Fruit fly (Drosophila melanogaster) whole organism, embryonic: ENCODE data around the gene CG6005.

Source experiments
- Abd-B ChIP-seq: fragments of 200-800 bp; sonication (Bioruptor generic); optimal IDR thresholded peaks from 2 replicates; lab custom pipeline; 2018; ENCODE audit warnings: missing biosample characterization, mild to moderate bottlenecking, missing genetic modification characterization, moderate library complexity
- Bgb ChIP-seq: fragments of 200-800 bp; sonication (Bioruptor generic); IDR thresholded peaks from 2 replicates; pipeline ENCODE4 v1.3.6; 2022; ENCODE audit warnings: missing biosample characterization, missing genetic modification characterization; ENCODE audit not compliant: partially characterized antibody
- BtbVII ChIP-seq: fragments of 200-800 bp; sonication (Bioruptor generic); optimal IDR thresholded peaks from 3 replicates; lab custom pipeline; 2017; ENCODE audit warnings: missing biosample characterization, mild to moderate bottlenecking, missing genetic modification characterization
- CG10654 ChIP-seq: fragments of 200-800 bp; sonication (Bioruptor generic); optimal IDR thresholded peaks from 2 replicates; lab custom pipeline; 2016; ENCODE audit warnings: missing biosample characterization, missing genetic modification characterization
- CG11456 ChIP-seq: fragments of 200-800 bp; sonication (Bioruptor generic); IDR thresholded peaks from 3 replicates; pipeline ENCODE4 v1.3.6; 2022; ENCODE audit warnings: missing biosample characterization, missing genetic modification characterization
- CG11723 ChIP-seq: fragments of 200-800 bp; sonication (Bioruptor generic); optimal IDR thresholded peaks from 2 replicates; lab custom pipeline; 2017; ENCODE audit warnings: missing biosample characterization, mild to moderate bottlenecking, missing genetic modification characterization
- CG13123 ChIP-seq: fragments of 200-800 bp; sonication (Bioruptor generic); optimal IDR thresholded peaks from 2 replicates; lab custom pipeline; 2016; ENCODE audit warnings: missing biosample characterization, missing genetic modification characterization
- CG13624 ChIP-seq: fragments of 200-800 bp; sonication (Bioruptor generic); optimal IDR thresholded peaks from 2 replicates; lab custom pipeline; 2016; ENCODE audit warnings: missing biosample characterization, missing genetic modification characterization
- CG14441 ChIP-seq: fragments of 200-800 bp; sonication (Bioruptor generic); IDR thresholded peaks from 2 replicates; pipeline ENCODE4 v1.3.6; 2022; ENCODE audit warnings: missing biosample characterization, missing genetic modification characterization
- CG1792 ChIP-seq: fragments of 200-800 bp; sonication (Bioruptor generic); optimal IDR thresholded peaks from 2 replicates; lab custom pipeline; 2016; ENCODE audit warnings: missing biosample characterization, missing genetic modification characterization
- CG18599 ChIP-seq: fragments of 200-800 bp; sonication (Bioruptor generic); optimal IDR thresholded peaks from 3 replicates; lab custom pipeline; 2017; ENCODE audit warnings: missing biosample characterization, missing genetic modification characterization, mild to moderate bottlenecking, moderate library complexity, missing genetic modification reagents
- CG18619 ChIP-seq: fragments of 200-800 bp; sonication (Bioruptor generic); optimal IDR thresholded peaks from 3 replicates; lab custom pipeline; 2017; ENCODE audit warnings: missing biosample characterization, mild to moderate bottlenecking, missing genetic modification characterization
- CG2116 ChIP-seq: fragments of 200-800 bp; sonication (Bioruptor generic); optimal IDR thresholded peaks from 3 replicates; lab custom pipeline; 2018; ENCODE audit warnings: missing biosample characterization, mild to moderate bottlenecking, missing genetic modification characterization
- CG3065 ChIP-seq: fragments of 200-800 bp; sonication (Bioruptor generic); optimal IDR thresholded peaks from 2 replicates; lab custom pipeline; 2016; ENCODE audit warnings: missing biosample characterization, missing genetic modification characterization
- CG31224 ChIP-seq: fragments of 200-800 bp; sonication (Bioruptor generic); IDR thresholded peaks from 2 replicates; pipeline ENCODE4 v1.3.6; 2022; ENCODE audit warnings: missing biosample characterization, missing genetic modification characterization
- CG3995 ChIP-seq: fragments of 200-800 bp; sonication (Bioruptor generic); optimal IDR thresholded peaks from 3 replicates; lab custom pipeline; 2016; ENCODE audit warnings: missing biosample characterization, missing genetic modification characterization
- CG6272 ChIP-seq: fragments of 200-800 bp; sonication (Bioruptor generic); IDR thresholded peaks from 2 replicates; pipeline ENCODE4 v1.3.6; 2022; ENCODE audit warnings: missing biosample characterization, missing genetic modification characterization
- CG9932 ChIP-seq: fragments of 200-800 bp; sonication (Bioruptor generic); IDR thresholded peaks from 2 replicates; pipeline ENCODE4 v1.3.6; 2022; ENCODE audit warnings: missing biosample characterization, missing genetic modification characterization
- D19A ChIP-seq: fragments of 200-800 bp; optimal IDR thresholded peaks from 3 replicates; lab custom pipeline; 2019; ENCODE audit warnings: missing biosample characterization, mild to moderate bottlenecking, missing genetic modification characterization, moderate library complexity
- Dek ChIP-seq: fragments of 200-800 bp; sonication (Bioruptor generic); optimal IDR thresholded peaks from 3 replicates; lab custom pipeline; 2019; ENCODE audit warnings: missing biosample characterization, mild to moderate bottlenecking, missing genetic modification characterization, moderate library complexity
- Dref ChIP-seq: fragments of 200-800 bp; sonication (Bioruptor generic); IDR thresholded peaks from 2 replicates; pipeline ENCODE4 v1.3.6; 2022; ENCODE audit warnings: missing biosample characterization, missing genetic modification characterization
- HLH3B ChIP-seq: fragments of 200-800 bp; sonication (Bioruptor generic); IDR thresholded peaks from 2 replicates; pipeline ENCODE4 v1.3.6; 2022; ENCODE audit warnings: missing biosample characterization, missing genetic modification characterization
- Hmx ChIP-seq: fragments of 200-800 bp; sonication (Bioruptor generic); optimal IDR thresholded peaks from 2 replicates; lab custom pipeline; 2016; ENCODE audit warnings: missing biosample characterization, missing genetic modification characterization
- Hr39 ChIP-seq: fragments of >200 bp; optimal IDR thresholded peaks from 2 replicates; lab custom pipeline; 2017
- Lhr ChIP-seq: fragments of 200-800 bp; sonication (Bioruptor generic); optimal IDR thresholded peaks from 3 replicates; lab custom pipeline; 2017; ENCODE audit warnings: mild to moderate bottlenecking, missing biosample characterization, missing genetic modification reagents, missing genetic modification characterization
- Poxn ChIP-seq: fragments of 200-800 bp; sonication (Bioruptor generic); IDR thresholded peaks from 2 replicates; pipeline ENCODE4 v1.3.6; 2022; ENCODE audit warnings: missing biosample characterization, missing genetic modification characterization
- Tbp ChIP-seq: fragments of >200 bp; optimal IDR thresholded peaks from 2 replicates; lab custom pipeline; 2018; ENCODE audit warnings: missing biosample characterization, missing genetic modification characterization
- ash1 ChIP-seq: fragments of 200-800 bp; sonication (Bioruptor generic); optimal IDR thresholded peaks from 2 replicates; lab custom pipeline; 2018; ENCODE audit warnings: missing biosample characterization, mild to moderate bottlenecking, missing genetic modification characterization
- bbx ChIP-seq: fragments of 200-800 bp; sonication (Bioruptor generic); IDR thresholded peaks from 2 replicates; pipeline ENCODE4 v1.3.6; 2022; ENCODE audit warnings: missing biosample characterization, missing genetic modification characterization; ENCODE audit not compliant: partially characterized antibody
- cato ChIP-seq: fragments of 200-800 bp; sonication (Bioruptor generic); optimal IDR thresholded peaks from 2 replicates; lab custom pipeline; 2016; ENCODE audit warnings: missing biosample characterization, missing genetic modification characterization, borderline replicate concordance
- crp ChIP-seq, 2 experiments: fragments of 200-800 bp; sonication (Bioruptor generic); optimal IDR thresholded peaks; 2 replicates in 1 of 2; 3 replicates in 1 of 2; lab custom pipeline; 2017; ENCODE audit warnings: missing biosample characterization in 2 of 2, missing genetic modification characterization in 2 of 2, mild to moderate bottlenecking in 1 of 2, moderate library complexity in 1 of 2
- cwo ChIP-seq: fragments of 200-800 bp; sonication (Bioruptor generic); optimal IDR thresholded peaks from 3 replicates; lab custom pipeline; 2017; ENCODE audit warnings: missing biosample characterization, missing genetic modification characterization, mild to moderate bottlenecking, moderate library complexity, missing genetic modification reagents
- dpn ChIP-seq, 2 experiments: fragments of 200-800 bp; sonication (Bioruptor generic); optimal IDR thresholded peaks; 3 replicates each; lab custom pipeline; 2016; ENCODE audit warnings: missing biosample characterization in 2 of 2, missing genetic modification characterization in 2 of 2
- gfzf ChIP-seq: fragments of 200-800 bp; sonication (Bioruptor generic); optimal IDR thresholded peaks from 2 replicates; lab custom pipeline; 2016; ENCODE audit warnings: missing biosample characterization, mild to moderate bottlenecking, missing genetic modification characterization, moderate library complexity
- gt ChIP-seq: fragments of 200-800 bp; sonication (Bioruptor generic); IDR thresholded peaks from 2 replicates; pipeline ENCODE4 v1.3.6; 2022; ENCODE audit warnings: missing biosample characterization, missing genetic modification characterization
- hb ChIP-seq: fragments of 200-800 bp; sonication (Bioruptor generic); IDR thresholded peaks from 3 replicates; pipeline ENCODE4 v1.3.6; 2022; ENCODE audit warnings: missing biosample characterization, missing genetic modification characterization; ENCODE audit not compliant: partially characterized antibody
- hth ChIP-seq: fragments of >200 bp; optimal IDR thresholded peaks from 2 replicates; lab custom pipeline; 2017; ENCODE audit warnings: inconsistent platforms
- mam ChIP-seq: fragments of 200-800 bp; sonication (Bioruptor generic); optimal IDR thresholded peaks from 3 replicates; lab custom pipeline; 2016; ENCODE audit warnings: missing biosample characterization, missing genetic modification characterization
- nerfin-2 ChIP-seq: fragments of 200-800 bp; sonication (Bioruptor generic); IDR thresholded peaks from 2 replicates; pipeline ENCODE4 v1.3.6; 2022; ENCODE audit warnings: missing biosample characterization, missing genetic modification characterization; ENCODE audit not compliant: partially characterized antibody
- peb ChIP-seq: fragments of 200-800 bp; sonication (Bioruptor generic); IDR thresholded peaks from 2 replicates; pipeline ENCODE4 v1.3.6; 2022; ENCODE audit warnings: missing biosample characterization, missing genetic modification characterization
- phol ChIP-seq: fragments of 200-800 bp; sonication (Bioruptor generic); optimal IDR thresholded peaks from 3 replicates; lab custom pipeline; 2018; ENCODE audit warnings: missing biosample characterization, mild to moderate bottlenecking, missing genetic modification characterization, moderate library complexity
- prd ChIP-seq, 3 experiments: fragments of >200 bp in 2 of 3; fragments of 200-800 bp in 1 of 3; sonication (Bioruptor generic) in 1 of 3; optimal IDR thresholded peaks in 2 of 3; IDR thresholded peaks in 1 of 3; 2 replicates in 2 of 3; 3 replicates in 1 of 3; pipeline versions ENCODE4 v1.3.6 to Lab custom; 2017 to 2022; ENCODE audit warnings: missing biosample characterization in 1 of 3, missing genetic modification characterization in 1 of 3
- repo ChIP-seq: fragments of 200-800 bp; sonication (Bioruptor generic); optimal IDR thresholded peaks from 2 replicates; lab custom pipeline; 2016; ENCODE audit warnings: missing biosample characterization, missing genetic modification characterization
- row ChIP-seq: fragments of 200-800 bp; sonication (Bioruptor generic); IDR thresholded peaks from 3 replicates; pipeline ENCODE4 v1.3.6; 2022; ENCODE audit warnings: missing biosample characterization, missing genetic modification characterization
- seq ChIP-seq: fragments of 200-800 bp; sonication (Bioruptor generic); IDR thresholded peaks from 2 replicates; pipeline ENCODE4 v1.3.6; 2022; ENCODE audit warnings: missing biosample characterization, missing genetic modification characterization
- trem ChIP-seq: fragments of 200-800 bp; optimal IDR thresholded peaks from 3 replicates; lab custom pipeline; 2019; ENCODE audit warnings: missing biosample characterization, mild to moderate bottlenecking, missing genetic modification characterization, moderate library complexity
- zf30C ChIP-seq: fragments of 200-800 bp; sonication (Bioruptor generic); optimal IDR thresholded peaks from 3 replicates; lab custom pipeline; 2018; ENCODE audit warnings: missing biosample characterization, mild to moderate bottlenecking, missing genetic modification characterization
- zfh2 ChIP-seq: fragments of 200-800 bp; sonication (Bioruptor generic); optimal IDR thresholded peaks from 2 replicates; lab custom pipeline; 2016; ENCODE audit warnings: missing biosample characterization, missing genetic modification characterization

Gene CG6005

DNA sequence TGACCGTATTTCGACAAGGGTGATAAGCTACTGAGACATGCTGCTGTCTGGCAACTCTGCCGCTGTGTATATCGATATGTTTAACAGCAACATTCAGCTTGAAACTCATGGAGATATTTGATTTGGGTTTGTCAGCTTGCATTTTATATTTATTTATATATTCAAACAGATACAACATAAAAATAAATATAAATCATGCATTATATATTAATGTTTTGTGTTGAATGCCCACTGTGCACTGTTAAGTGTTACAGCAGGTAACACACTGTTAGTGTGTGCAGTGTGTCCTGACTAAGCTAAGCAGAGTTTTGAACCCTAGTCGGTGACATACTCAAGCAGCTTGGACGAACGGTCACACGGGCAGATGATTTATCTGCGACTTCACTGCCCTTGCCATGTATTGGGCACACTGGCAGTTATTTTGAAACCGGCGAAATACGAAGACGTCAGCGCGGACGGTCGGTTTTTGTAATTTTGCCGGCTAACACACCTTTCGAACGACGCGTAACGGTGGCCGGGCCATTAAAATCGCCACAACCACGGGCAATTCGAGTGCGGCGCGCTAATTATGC, 40.1 kb downstream of the CG6005 start, which contains the start of the genes snRNP-U1-C and gukh (continued):
- TF ChIP-seq HLH3B (GFP tag; lab: Robert Waterston, UW) (peak; percentile 83), ash1 (GFP tag; lab: Kevin White, UChicago) (no peak), hth (lab: Kevin White, UChicago) (no peak), CG18619 (GFP tag; lab: Kevin White, UChicago) (peak; percentile 74)

DNA sequence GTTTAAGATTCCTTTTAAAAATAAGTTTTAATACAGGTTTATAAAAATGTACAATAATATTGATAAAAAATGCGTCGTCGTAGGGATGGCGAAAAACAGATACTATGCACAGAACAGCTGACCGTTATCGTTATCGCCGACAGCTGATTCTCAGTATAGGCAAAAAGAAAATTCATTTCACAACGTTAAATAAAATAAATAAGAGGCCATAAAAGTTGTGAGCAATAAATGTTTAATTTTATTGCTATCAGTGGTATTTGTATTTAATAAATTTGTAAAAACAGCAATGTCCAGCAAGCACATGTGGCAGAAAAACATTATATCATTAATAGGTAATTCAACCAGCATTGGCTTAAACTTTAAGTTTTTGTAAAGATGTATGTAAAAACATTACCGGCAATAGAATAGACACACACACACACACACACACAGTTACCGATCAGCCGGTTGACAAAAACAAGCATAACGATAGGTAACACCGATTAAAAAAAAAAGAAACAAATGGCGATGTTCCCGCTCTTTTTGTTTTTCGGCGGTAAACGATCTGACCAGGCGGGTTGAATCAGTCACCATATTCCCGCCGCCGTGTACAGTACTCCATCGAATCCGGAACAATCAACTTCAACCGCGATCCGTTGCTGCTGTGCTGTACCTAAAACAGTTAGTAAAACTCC, 42.8 kb downstream of the CG6005 start, which contains the start of the genes dnk and Smu1:
dnk (plus strand) TSS at position 133 of the 674 bp plus-strand sequence.
Smu1 (minus strand) TSS at position 462 of the 674 bp plus-strand sequence.
- no peak for TF ChIP-seq gfzf (GFP tag; lab: Kevin White, UChicago)
- TF ChIP-seq Abd-B (GFP tag; lab: Kevin White, UChicago) = no peak
- no peak for TF ChIP-seq CG6272 (GFP tag; lab: Robert Waterston, UW)
- no peak for TF ChIP-seq CG9932 (GFP tag; lab: Robert Waterston, UW)
- no peak for TF ChIP-seq Poxn (GFP tag; lab: Robert Waterston, UW)
- TF ChIP-seq Hr39 = no peak
- TF ChIP-seq bbx (GFP tag; lab: Robert Waterston, UW) = peak; percentile 12; the same call in 1 of the 2 replicates
- no peak for TF ChIP-seq cato (GFP tag; lab: Kevin White, UChicago)
- no peak for TF ChIP-seq dpn (GFP tag; optimal IDR thresholded peaks at IDR 0.05; lab: Kevin White, UChicago)
- TF ChIP-seq D19A (tag; lab: Kevin White, UChicago) = no peak
- no peak for TF ChIP-seq hb (GFP tag; lab: Robert Waterston, UW)
- no peak for TF ChIP-seq row (GFP tag; lab: Robert Waterston, UW)
- peak; percentile 37; the same call in 1 of the 2 replicates for TF ChIP-seq Bgb (GFP tag; lab: Robert Waterston, UW)
- TF ChIP-seq CG2116 (GFP tag; lab: Kevin White, UChicago) = peak; percentile 41
- no peak for TF ChIP-seq CG1792 (GFP tag; lab: Kevin White, UChicago)
- TF ChIP-seq CG11723 (GFP tag; lab: Kevin White, UChicago) = no peak
- TF ChIP-seq CG31224 (GFP tag; lab: Robert Waterston, UW) = no peak
- TF ChIP-seq CG14441 (GFP tag; lab: Robert Waterston, UW) = no peak
- no peak for TF ChIP-seq CG13123 (GFP tag; lab: Kevin White, UChicago)
- TF ChIP-seq CG18599 (GFP tag; lab: Kevin White, UChicago) = no peak
- TF ChIP-seq prd (optimal IDR thresholded peaks at IDR 0.05; lab: Kevin White, UChicago) = no peak
- no peak for TF ChIP-seq prd (GFP tag; IDR thresholded peaks at IDR 0.05; lab: Robert Waterston, UW)
- TF ChIP-seq CG10654 = no peak
- TF ChIP-seq zf30C (GFP tag; lab: Kevin White, UChicago) = no peak
- TF ChIP-seq zfh2 = no peak
- no peak for TF ChIP-seq CG3065 (GFP tag; lab: Kevin White, UChicago)
- TF ChIP-seq nerfin-2 (GFP tag; lab: Robert Waterston, UW) = no peak
- no peak for TF ChIP-seq CG11456
- no peak for TF ChIP-seq peb
- TF ChIP-seq Dek (tag; lab: Kevin White, UChicago) = no peak
- TF ChIP-seq CG13624 (GFP tag; lab: Kevin White, UChicago) = no peak
- TF ChIP-seq mam (GFP tag; lab: Kevin White, UChicago) = no peak
- TF ChIP-seq phol = peak; percentile 78
- peak; percentile 66 to 96 for TF ChIP-seq crp (GFP tag; optimal IDR thresholded peaks at IDR 0.05; lab: Kevin White, UChicago)
- no peak for TF ChIP-seq cwo
- TF ChIP-seq Dref (GFP tag; lab: Robert Waterston, UW) = peak; percentile 58
- TF ChIP-seq CG3995 = peak; percentile 34
- TF ChIP-seq Tbp (GFP tag; lab: Kevin White, UChicago) = no peak
- no peak for TF ChIP-seq Lhr (GFP tag; lab: Kevin White, UChicago)
- TF ChIP-seq repo (GFP tag; lab: Kevin White, UChicago) = no peak
- no peak for TF ChIP-seq seq (GFP tag; lab: Robert Waterston, UW)
- no peak for TF ChIP-seq Hmx (GFP tag; lab: Kevin White, UChicago)
- no peak for TF ChIP-seq gt (GFP tag; lab: Robert Waterston, UW)
- no peak for TF ChIP-seq BtbVII (GFP tag; lab: Kevin White, UChicago)
- TF ChIP-seq trem (tag; lab: Kevin White, UChicago) = peak; percentile 45
